Fruit fly (Drosophila melanogaster) whole organism, prepupa: ENCODE data around the gene papi.

Experiments used
- Blimp-1 ChIP-seq: fragments of 200-800 bp; sonication (Bioruptor generic); optimal IDR thresholded peaks from 3 replicates; lab custom pipeline; 2017; ENCODE audit warnings: missing biosample characterization, missing genetic modification characterization, mild to moderate bottlenecking, moderate library complexity, missing genetic modification reagents
- CG10631 ChIP-seq: fragments of 200-800 bp; sonication (Bioruptor generic); optimal IDR thresholded peaks from 2 replicates; lab custom pipeline; 2016; ENCODE audit warnings: missing biosample characterization, missing genetic modification characterization
- CG10669 ChIP-seq: fragments of 200-800 bp; sonication (Bioruptor generic); optimal IDR thresholded peaks from 3 replicates; lab custom pipeline; 2018; ENCODE audit warnings: missing biosample characterization, mild to moderate bottlenecking, missing genetic modification characterization, moderate library complexity
- CG11294 ChIP-seq: fragments of 200-800 bp; sonication (Bioruptor generic); IDR thresholded peaks from 2 replicates; pipeline ENCODE4 v1.3.6; 2022; ENCODE audit warnings: missing biosample characterization, missing genetic modification characterization
- CG11902 ChIP-seq: fragments of 200-800 bp; sonication (Bioruptor generic); optimal IDR thresholded peaks from 3 replicates; lab custom pipeline; 2016; ENCODE audit warnings: missing biosample characterization, missing genetic modification characterization
- CG1621 ChIP-seq: fragments of 200-800 bp; sonication (Bioruptor generic); optimal IDR thresholded peaks from 3 replicates; lab custom pipeline; 2018; ENCODE audit warnings: missing biosample characterization, mild to moderate bottlenecking, missing genetic modification characterization
- CG16779 ChIP-seq: fragments of 200-800 bp; sonication (Bioruptor generic); optimal IDR thresholded peaks from 3 replicates; lab custom pipeline; 2017; ENCODE audit warnings: missing biosample characterization, mild to moderate bottlenecking, missing genetic modification characterization
- CG3032 ChIP-seq: fragments of 200-800 bp; optimal IDR thresholded peaks from 2 replicates; lab custom pipeline; 2019; ENCODE audit warnings: missing biosample characterization, mild to moderate bottlenecking, missing genetic modification characterization, moderate library complexity
- CG31627 ChIP-seq: fragments of 200-800 bp; sonication (Bioruptor generic); optimal IDR thresholded peaks from 3 replicates; lab custom pipeline; 2016; ENCODE audit warnings: missing biosample characterization, missing genetic modification characterization
- CG3919 ChIP-seq: fragments of 200-800 bp; sonication (Bioruptor generic); optimal IDR thresholded peaks from 3 replicates; lab custom pipeline; 2016; ENCODE audit warnings: missing biosample characterization, missing genetic modification characterization
- CG4318 ChIP-seq: fragments of 200-800 bp; sonication (Bioruptor generic); optimal IDR thresholded peaks from 3 replicates; lab custom pipeline; 2017; ENCODE audit warnings: missing biosample characterization, mild to moderate bottlenecking, missing genetic modification characterization
- CG6163 ChIP-seq: fragments of 200-800 bp; sonication (Bioruptor generic); IDR thresholded peaks from 3 replicates; pipeline ENCODE4 v1.3.6; 2022; ENCODE audit warnings: missing biosample characterization, missing genetic modification characterization
- CG6276 ChIP-seq: fragments of 200-800 bp; sonication (Bioruptor generic); optimal IDR thresholded peaks from 2 replicates; lab custom pipeline; 2017; ENCODE audit warnings: missing biosample characterization, mild to moderate bottlenecking, missing genetic modification characterization
- CG6808 ChIP-seq: fragments of 200-800 bp; sonication (Bioruptor generic); optimal IDR thresholded peaks from 3 replicates; lab custom pipeline; 2017; ENCODE audit warnings: missing biosample characterization, missing genetic modification characterization, mild to moderate bottlenecking, moderate library complexity, missing genetic modification reagents
- CG6854 ChIP-seq: fragments of 200-800 bp; sonication (Bioruptor generic); optimal IDR thresholded peaks from 2 replicates; lab custom pipeline; 2017; ENCODE audit warnings: missing biosample characterization, mild to moderate bottlenecking, missing genetic modification characterization
- CG8119 ChIP-seq: fragments of 200-800 bp; sonication (Bioruptor generic); IDR thresholded peaks from 3 replicates; pipeline ENCODE4 v1.3.6; 2022; ENCODE audit warnings: missing biosample characterization, missing genetic modification characterization
- CG8632 ChIP-seq: fragments of 200-800 bp; sonication (Bioruptor generic); optimal IDR thresholded peaks from 3 replicates; lab custom pipeline; 2016; ENCODE audit warnings: missing biosample characterization, missing genetic modification characterization
- CG9139 ChIP-seq: fragments of 200-800 bp; sonication (Bioruptor generic); optimal IDR thresholded peaks from 3 replicates; lab custom pipeline; 2017; ENCODE audit warnings: missing biosample characterization, mild to moderate bottlenecking, missing genetic modification characterization
- Eip93F ChIP-seq: fragments of 200-800 bp; sonication (Bioruptor generic); optimal IDR thresholded peaks from 2 replicates; lab custom pipeline; 2016; ENCODE audit warnings: missing biosample characterization, mild to moderate bottlenecking, missing genetic modification characterization
- Ets21C ChIP-seq: fragments of 200-800 bp; sonication (Bioruptor generic); optimal IDR thresholded peaks from 3 replicates; lab custom pipeline; 2016; ENCODE audit warnings: missing biosample characterization, missing genetic modification characterization
- Hr38 ChIP-seq: sonication (Bioruptor generic); optimal IDR thresholded peaks from 2 replicates; lab custom pipeline; 2016; ENCODE audit warnings: missing biosample characterization, missing genetic modification characterization
- Lpt ChIP-seq: fragments of 200-800 bp; sonication (Bioruptor generic); optimal IDR thresholded peaks from 3 replicates; lab custom pipeline; 2016; ENCODE audit warnings: missing biosample characterization, missing genetic modification characterization
- Met ChIP-seq: fragments of 200-800 bp; sonication (Bioruptor generic); optimal IDR thresholded peaks from 3 replicates; lab custom pipeline; 2016; ENCODE audit warnings: missing biosample characterization, missing genetic modification characterization
- OdsH ChIP-seq: fragments of 200-800 bp; sonication (Bioruptor generic); optimal IDR thresholded peaks from 3 replicates; lab custom pipeline; 2016; ENCODE audit warnings: missing biosample characterization, missing genetic modification characterization
- Smox ChIP-seq: fragments of 200-800 bp; sonication (Bioruptor generic); optimal IDR thresholded peaks from 3 replicates; lab custom pipeline; 2016; ENCODE audit warnings: missing biosample characterization, missing genetic modification characterization
- Sox102F ChIP-seq: fragments of 200-800 bp; sonication (Bioruptor generic); optimal IDR thresholded peaks from 2 replicates; lab custom pipeline; 2016; ENCODE audit warnings: missing biosample characterization, mild to moderate bottlenecking, missing genetic modification characterization
- Sox15 ChIP-seq: fragments of 200-800 bp; sonication (Bioruptor generic); optimal IDR thresholded peaks from 3 replicates; lab custom pipeline; 2016; ENCODE audit warnings: missing biosample characterization, missing genetic modification characterization
- acj6 ChIP-seq: fragments of 200-800 bp; sonication (Bioruptor generic); optimal IDR thresholded peaks from 3 replicates; lab custom pipeline; 2016; ENCODE audit warnings: missing biosample characterization, missing genetic modification characterization
- cyc ChIP-seq: fragments of 200-800 bp; sonication (Bioruptor generic); optimal IDR thresholded peaks from 3 replicates; lab custom pipeline; 2016; ENCODE audit warnings: missing biosample characterization, missing genetic modification characterization
- dac ChIP-seq: fragments of 200-800 bp; sonication (Bioruptor generic); optimal IDR thresholded peaks from 2 replicates; lab custom pipeline; 2017; ENCODE audit warnings: missing biosample characterization, mild to moderate bottlenecking, missing genetic modification characterization
- dsx ChIP-seq: fragments of 200-800 bp; optimal IDR thresholded peaks from 3 replicates; lab custom pipeline; 2019; ENCODE audit warnings: missing biosample characterization, mild to moderate bottlenecking, missing genetic modification characterization, moderate library complexity; ENCODE audit not compliant: poor library complexity, severe bottlenecking
- eg ChIP-seq: fragments of 200-800 bp; sonication (Bioruptor generic); IDR thresholded peaks from 3 replicates; pipeline ENCODE4 v1.3.6; 2022; ENCODE audit warnings: missing biosample characterization, missing genetic modification characterization
- fd59A ChIP-seq: fragments of 200-800 bp; sonication (Bioruptor generic); optimal IDR thresholded peaks from 2 replicates; lab custom pipeline; 2017; ENCODE audit warnings: missing biosample characterization, mild to moderate bottlenecking, missing genetic modification characterization, missing genetic modification reagents
- fd85E ChIP-seq: fragments of 200-800 bp; sonication (Bioruptor generic); optimal IDR thresholded peaks from 3 replicates; lab custom pipeline; 2016; ENCODE audit warnings: missing biosample characterization, missing genetic modification characterization
- fkh ChIP-seq: fragments of 200-800 bp; sonication (Bioruptor generic); optimal IDR thresholded peaks from 3 replicates; lab custom pipeline; 2017; ENCODE audit warnings: missing biosample characterization, mild to moderate bottlenecking, missing genetic modification characterization, moderate library complexity
- lz ChIP-seq: fragments of 200-800 bp; sonication (Bioruptor generic); optimal IDR thresholded peaks from 3 replicates; lab custom pipeline; 2016; ENCODE audit warnings: missing biosample characterization, missing genetic modification characterization
- net ChIP-seq: fragments of 200-800 bp; sonication (Bioruptor generic); optimal IDR thresholded peaks from 3 replicates; lab custom pipeline; 2016; ENCODE audit warnings: missing biosample characterization, missing genetic modification characterization
- salr ChIP-seq, 2 experiments: fragments of 200-800 bp; sonication (Bioruptor generic); optimal IDR thresholded peaks; 3 replicates each; lab custom pipeline; 2016 to 2018; ENCODE audit warnings: missing biosample characterization in 2 of 2, missing genetic modification characterization in 2 of 2, mild to moderate bottlenecking in 1 of 2
- ss ChIP-seq, 2 experiments: fragments of 200-800 bp; sonication (Bioruptor generic); optimal IDR thresholded peaks; 2 replicates in 1 of 2; 3 replicates in 1 of 2; lab custom pipeline; 2017 to 2018; ENCODE audit warnings: mild to moderate bottlenecking in 2 of 2, missing biosample characterization in 2 of 2, missing genetic modification characterization in 2 of 2, moderate library complexity in 1 of 2
- svp ChIP-seq: fragments of 200-800 bp; sonication (Bioruptor generic); peaks from one replicate; lab custom pipeline; 2016; ENCODE audit warnings: missing biosample characterization, missing genetic modification characterization
- topi ChIP-seq: fragments of 200-800 bp; sonication (Bioruptor generic); optimal IDR thresholded peaks from 3 replicates; lab custom pipeline; 2016; ENCODE audit warnings: missing biosample characterization, missing genetic modification characterization
- vri ChIP-seq: fragments of 200-800 bp; sonication (Bioruptor generic); optimal IDR thresholded peaks from 3 replicates; lab custom pipeline; 2016; ENCODE audit warnings: missing biosample characterization, mild to moderate bottlenecking, missing genetic modification characterization

papi gene

DNA sequence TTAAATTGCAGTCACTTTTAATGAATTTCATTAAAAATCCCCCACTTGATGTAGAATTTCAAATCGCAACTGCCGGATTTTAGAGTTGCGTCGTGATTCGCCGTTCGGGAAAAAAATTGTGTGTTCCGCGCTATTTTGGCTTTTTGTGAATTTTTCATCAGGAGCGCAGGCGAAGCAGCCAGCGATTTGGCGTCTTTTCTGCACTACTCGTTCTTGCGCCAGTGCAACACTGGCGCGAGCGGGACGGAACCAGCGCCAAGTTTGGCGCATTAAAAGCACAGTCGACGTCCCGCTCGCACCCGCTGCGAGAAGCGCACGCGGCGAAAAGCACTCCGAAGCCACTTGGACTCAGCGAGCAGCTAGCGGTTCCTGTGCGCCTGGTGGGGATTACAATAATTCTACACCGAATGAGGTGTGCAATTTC is 27.2 kb upstream of the papi start (continued):
- TF ChIP-seq fd59A (GFP tag; lab: Kevin White, UChicago) (peak; percentile 2), lz (GFP tag; lab: Kevin White, UChicago) (peak; percentile 31), fkh (peak; percentile 53), CG1621 (peak; percentile 100), Eip93F (GFP tag; lab: Kevin White, UChicago) (no peak), CG9139 (GFP tag; lab: Kevin White, UChicago) (peak; percentile 74), cyc (no peak), CG8119 (GFP tag; lab: Robert Waterston, UW) (no peak), topi (peak; percentile 59), Smox (GFP tag; lab: Kevin White, UChicago) (peak; percentile 40), Sox15 (GFP tag; lab: Kevin White, UChicago) (no peak), ss (GFP tag; optimal IDR thresholded peaks at IDR 0.05; lab: Kevin White, UChicago) (peak; percentile 38 to 39), CG3032 (peak; percentile 50), net (GFP tag; lab: Kevin White, UChicago) (peak; percentile 68), CG6163 (GFP tag; lab: Robert Waterston, UW) (no peak), CG6854 (GFP tag; lab: Kevin White, UChicago) (peak; percentile 77), salr (GFP tag; optimal IDR thresholded peaks at IDR 0.05; lab: Kevin White, UChicago) (peak in 1 of 2 experiments; percentile 9), CG16779 (tag; lab: Kevin White, UChicago) (peak; percentile 60), vri (peak; percentile 64), acj6 (GFP tag; lab: Kevin White, UChicago) (peak; percentile 9), CG11294 (no peak), CG3919 (peak; percentile 54), OdsH (GFP tag; lab: Kevin White, UChicago) (no peak), dsx (GFP tag; lab: Kevin White, UChicago) (peak; percentile 58), CG6276 (GFP tag; lab: Kevin White, UChicago) (peak; percentile 61), Sox102F (GFP tag; lab: Kevin White, UChicago) (peak; percentile 45), Hr38 (GFP tag; lab: Kevin White, UChicago) (no peak), CG11902 (GFP tag; lab: Kevin White, UChicago) (no peak), CG4318 (GFP tag; lab: Kevin White, UChicago) (no peak), CG8632 (GFP tag; lab: Kevin White, UChicago) (no peak), eg (no peak), Blimp-1 (peak; percentile 30)

DNA sequence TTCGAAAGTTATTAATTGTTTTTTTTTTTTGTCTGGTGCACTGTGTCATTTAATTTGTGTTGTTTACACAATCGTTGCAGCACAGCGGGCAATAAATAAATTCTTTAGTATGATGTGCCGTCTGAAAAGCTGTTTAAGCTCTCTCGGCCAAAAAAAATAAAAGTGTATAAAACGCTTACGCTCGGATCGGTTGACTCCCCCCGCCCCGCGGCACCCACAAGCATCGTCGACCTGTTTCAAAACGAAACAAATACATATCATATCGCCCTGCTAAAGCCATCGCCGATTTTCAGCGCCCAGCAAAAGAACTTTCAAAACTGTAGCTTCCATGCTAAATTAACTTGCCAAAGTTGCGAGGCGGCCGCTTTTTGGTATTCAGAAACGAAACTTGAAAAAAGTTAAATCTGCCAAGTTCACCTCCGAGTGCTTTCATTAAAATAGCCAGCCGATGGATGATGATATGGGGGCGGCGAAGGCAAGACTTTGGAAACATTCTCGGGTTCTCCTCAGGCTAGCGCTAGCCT is 26.2 kb upstream of the papi start:
- TF ChIP-seq CG6163 (GFP tag; lab: Robert Waterston, UW) (no peak), CG6276 (GFP tag; lab: Kevin White, UChicago) (no peak), eg (no peak), CG6808 (GFP tag; lab: Kevin White, UChicago) (no peak), fd59A (GFP tag; lab: Kevin White, UChicago) (no peak), vri (peak; percentile 28), CG31627 (GFP tag; lab: Kevin White, UChicago) (no peak), fkh (no peak), svp (peak; percentile 52), Ets21C (GFP tag; lab: Kevin White, UChicago) (no peak), CG10631 (GFP tag; lab: Kevin White, UChicago) (no peak), Met (GFP tag; lab: Kevin White, UChicago) (no peak), fd85E (no peak), ss (GFP tag; optimal IDR thresholded peaks at IDR 0.05; lab: Kevin White, UChicago) (no peak), cyc (no peak), CG6854 (GFP tag; lab: Kevin White, UChicago) (peak; percentile 29), CG8119 (GFP tag; lab: Robert Waterston, UW) (no peak), Blimp-1 (peak; percentile 10), CG10669 (GFP tag; lab: Kevin White, UChicago) (no peak), CG9139 (GFP tag; lab: Kevin White, UChicago) (no peak), dsx (GFP tag; lab: Kevin White, UChicago) (no peak), dac (no peak), Lpt (GFP tag; lab: Kevin White, UChicago) (no peak), Hr38 (GFP tag; lab: Kevin White, UChicago) (no peak), CG4318 (GFP tag; lab: Kevin White, UChicago) (no peak), CG11294 (no peak), lz (GFP tag; lab: Kevin White, UChicago) (no peak)
- TF ChIP-seq, all 60 proteins: peak for 4
